Fruit fly (Drosophila melanogaster) whole organism, prepupa: ENCODE measurements around the gene CG4218.

ENCODE experiments used
- Blimp-1 ChIP-seq: fragments of 200-800 bp; sonication (Bioruptor generic); optimal IDR thresholded peaks from 3 replicates; lab custom pipeline; 2017; ENCODE audit warnings: missing biosample characterization, missing genetic modification characterization, mild to moderate bottlenecking, moderate library complexity, missing genetic modification reagents
- CG10669 ChIP-seq: fragments of 200-800 bp; sonication (Bioruptor generic); optimal IDR thresholded peaks from 3 replicates; lab custom pipeline; 2018; ENCODE audit warnings: missing biosample characterization, mild to moderate bottlenecking, missing genetic modification characterization, moderate library complexity
- CG11294 ChIP-seq: fragments of 200-800 bp; sonication (Bioruptor generic); IDR thresholded peaks from 2 replicates; pipeline ENCODE4 v1.3.6; 2022; ENCODE audit warnings: missing biosample characterization, missing genetic modification characterization
- CG11762 ChIP-seq: fragments of 200-800 bp; sonication (Bioruptor generic); optimal IDR thresholded peaks from 3 replicates; lab custom pipeline; 2016; ENCODE audit warnings: missing biosample characterization, missing genetic modification characterization; ENCODE audit not compliant: insufficient read depth
- CG15336 ChIP-seq: fragments of 200-800 bp; sonication (Bioruptor generic); IDR thresholded peaks from 2 replicates; pipeline ENCODE4 v1.3.6; 2022; ENCODE audit warnings: missing biosample characterization, missing genetic modification characterization
- CG3032 ChIP-seq: fragments of 200-800 bp; optimal IDR thresholded peaks from 2 replicates; lab custom pipeline; 2019; ENCODE audit warnings: missing biosample characterization, mild to moderate bottlenecking, missing genetic modification characterization, moderate library complexity
- CG31627 ChIP-seq: fragments of 200-800 bp; sonication (Bioruptor generic); optimal IDR thresholded peaks from 3 replicates; lab custom pipeline; 2016; ENCODE audit warnings: missing biosample characterization, missing genetic modification characterization
- CG3919 ChIP-seq: fragments of 200-800 bp; sonication (Bioruptor generic); optimal IDR thresholded peaks from 3 replicates; lab custom pipeline; 2016; ENCODE audit warnings: missing biosample characterization, missing genetic modification characterization
- CG6163 ChIP-seq: fragments of 200-800 bp; sonication (Bioruptor generic); IDR thresholded peaks from 3 replicates; pipeline ENCODE4 v1.3.6; 2022; ENCODE audit warnings: missing biosample characterization, missing genetic modification characterization
- CG6276 ChIP-seq: fragments of 200-800 bp; sonication (Bioruptor generic); optimal IDR thresholded peaks from 2 replicates; lab custom pipeline; 2017; ENCODE audit warnings: missing biosample characterization, mild to moderate bottlenecking, missing genetic modification characterization
- CG7368 ChIP-seq: fragments of 200-800 bp; sonication (Bioruptor generic); optimal IDR thresholded peaks from 3 replicates; lab custom pipeline; 2016; ENCODE audit warnings: missing biosample characterization, missing genetic modification characterization
- CG8119 ChIP-seq: fragments of 200-800 bp; sonication (Bioruptor generic); IDR thresholded peaks from 3 replicates; pipeline ENCODE4 v1.3.6; 2022; ENCODE audit warnings: missing biosample characterization, missing genetic modification characterization
- CG8319 ChIP-seq: fragments of 200-800 bp; sonication (Bioruptor generic); optimal IDR thresholded peaks from 3 replicates; lab custom pipeline; 2016; ENCODE audit warnings: missing biosample characterization, missing genetic modification characterization
- CG8632 ChIP-seq: fragments of 200-800 bp; sonication (Bioruptor generic); optimal IDR thresholded peaks from 3 replicates; lab custom pipeline; 2016; ENCODE audit warnings: missing biosample characterization, missing genetic modification characterization
- CG9139 ChIP-seq: fragments of 200-800 bp; sonication (Bioruptor generic); optimal IDR thresholded peaks from 3 replicates; lab custom pipeline; 2017; ENCODE audit warnings: missing biosample characterization, mild to moderate bottlenecking, missing genetic modification characterization
- Gug ChIP-seq: fragments of 200-800 bp; sonication (Bioruptor generic); IDR thresholded peaks from 2 replicates; pipeline ENCODE4 v1.3.6; 2022; ENCODE audit warnings: missing biosample characterization, missing genetic modification characterization
- Hr38 ChIP-seq: sonication (Bioruptor generic); optimal IDR thresholded peaks from 2 replicates; lab custom pipeline; 2016; ENCODE audit warnings: missing biosample characterization, missing genetic modification characterization
- Hr39 ChIP-seq: fragments of 200-800 bp; sonication (Bioruptor generic); optimal IDR thresholded peaks from 2 replicates; lab custom pipeline; 2016; ENCODE audit warnings: missing biosample characterization, missing genetic modification characterization
- Hr4 ChIP-seq: fragments of 200-800 bp; sonication (Bioruptor generic); optimal IDR thresholded peaks from 3 replicates; lab custom pipeline; 2016; ENCODE audit warnings: missing biosample characterization, missing genetic modification characterization
- Lpt ChIP-seq: fragments of 200-800 bp; sonication (Bioruptor generic); optimal IDR thresholded peaks from 3 replicates; lab custom pipeline; 2016; ENCODE audit warnings: missing biosample characterization, missing genetic modification characterization
- Met ChIP-seq: fragments of 200-800 bp; sonication (Bioruptor generic); optimal IDR thresholded peaks from 3 replicates; lab custom pipeline; 2016; ENCODE audit warnings: missing biosample characterization, missing genetic modification characterization
- OdsH ChIP-seq: fragments of 200-800 bp; sonication (Bioruptor generic); optimal IDR thresholded peaks from 3 replicates; lab custom pipeline; 2016; ENCODE audit warnings: missing biosample characterization, missing genetic modification characterization
- Smox ChIP-seq: fragments of 200-800 bp; sonication (Bioruptor generic); optimal IDR thresholded peaks from 3 replicates; lab custom pipeline; 2016; ENCODE audit warnings: missing biosample characterization, missing genetic modification characterization
- Sox102F ChIP-seq: fragments of 200-800 bp; sonication (Bioruptor generic); optimal IDR thresholded peaks from 2 replicates; lab custom pipeline; 2016; ENCODE audit warnings: missing biosample characterization, mild to moderate bottlenecking, missing genetic modification characterization
- Sox14 ChIP-seq: fragments of 200-800 bp; sonication (Bioruptor generic); optimal IDR thresholded peaks from 3 replicates; lab custom pipeline; 2016; ENCODE audit warnings: missing biosample characterization, missing genetic modification characterization
- Sox15 ChIP-seq: fragments of 200-800 bp; sonication (Bioruptor generic); optimal IDR thresholded peaks from 3 replicates; lab custom pipeline; 2016; ENCODE audit warnings: missing biosample characterization, missing genetic modification characterization
- acj6 ChIP-seq: fragments of 200-800 bp; sonication (Bioruptor generic); optimal IDR thresholded peaks from 3 replicates; lab custom pipeline; 2016; ENCODE audit warnings: missing biosample characterization, missing genetic modification characterization
- cyc ChIP-seq: fragments of 200-800 bp; sonication (Bioruptor generic); optimal IDR thresholded peaks from 3 replicates; lab custom pipeline; 2016; ENCODE audit warnings: missing biosample characterization, missing genetic modification characterization
- dac ChIP-seq: fragments of 200-800 bp; sonication (Bioruptor generic); optimal IDR thresholded peaks from 2 replicates; lab custom pipeline; 2017; ENCODE audit warnings: missing biosample characterization, mild to moderate bottlenecking, missing genetic modification characterization
- dsx ChIP-seq: fragments of 200-800 bp; optimal IDR thresholded peaks from 3 replicates; lab custom pipeline; 2019; ENCODE audit warnings: missing biosample characterization, mild to moderate bottlenecking, missing genetic modification characterization, moderate library complexity; ENCODE audit not compliant: poor library complexity, severe bottlenecking
- esn ChIP-seq: fragments of 200-800 bp; sonication (Bioruptor generic); optimal IDR thresholded peaks from 2 replicates; lab custom pipeline; 2016; ENCODE audit warnings: missing biosample characterization, mild to moderate bottlenecking, missing genetic modification characterization, moderate library complexity
- fd85E ChIP-seq: fragments of 200-800 bp; sonication (Bioruptor generic); optimal IDR thresholded peaks from 3 replicates; lab custom pipeline; 2016; ENCODE audit warnings: missing biosample characterization, missing genetic modification characterization
- fkh ChIP-seq: fragments of 200-800 bp; sonication (Bioruptor generic); optimal IDR thresholded peaks from 3 replicates; lab custom pipeline; 2017; ENCODE audit warnings: missing biosample characterization, mild to moderate bottlenecking, missing genetic modification characterization, moderate library complexity
- lz ChIP-seq: fragments of 200-800 bp; sonication (Bioruptor generic); optimal IDR thresholded peaks from 3 replicates; lab custom pipeline; 2016; ENCODE audit warnings: missing biosample characterization, missing genetic modification characterization
- net ChIP-seq: fragments of 200-800 bp; sonication (Bioruptor generic); optimal IDR thresholded peaks from 3 replicates; lab custom pipeline; 2016; ENCODE audit warnings: missing biosample characterization, missing genetic modification characterization
- pdm3 ChIP-seq: fragments of 200-800 bp; sonication (Bioruptor generic); optimal IDR thresholded peaks from 3 replicates; lab custom pipeline; 2016; ENCODE audit warnings: missing biosample characterization, missing genetic modification characterization
- spab ChIP-seq: fragments of 200-800 bp; sonication (Bioruptor generic); optimal IDR thresholded peaks from 2 replicates; lab custom pipeline; 2017; ENCODE audit warnings: missing biosample characterization, mild to moderate bottlenecking, missing genetic modification characterization, missing genetic modification reagents
- ss ChIP-seq, 2 experiments: fragments of 200-800 bp; sonication (Bioruptor generic); optimal IDR thresholded peaks; 2 replicates in 1 of 2; 3 replicates in 1 of 2; lab custom pipeline; 2017 to 2018; ENCODE audit warnings: mild to moderate bottlenecking in 2 of 2, missing biosample characterization in 2 of 2, missing genetic modification characterization in 2 of 2, moderate library complexity in 1 of 2
- svp ChIP-seq: fragments of 200-800 bp; sonication (Bioruptor generic); peaks from one replicate; lab custom pipeline; 2016; ENCODE audit warnings: missing biosample characterization, missing genetic modification characterization

CG4218 gene

DNA sequence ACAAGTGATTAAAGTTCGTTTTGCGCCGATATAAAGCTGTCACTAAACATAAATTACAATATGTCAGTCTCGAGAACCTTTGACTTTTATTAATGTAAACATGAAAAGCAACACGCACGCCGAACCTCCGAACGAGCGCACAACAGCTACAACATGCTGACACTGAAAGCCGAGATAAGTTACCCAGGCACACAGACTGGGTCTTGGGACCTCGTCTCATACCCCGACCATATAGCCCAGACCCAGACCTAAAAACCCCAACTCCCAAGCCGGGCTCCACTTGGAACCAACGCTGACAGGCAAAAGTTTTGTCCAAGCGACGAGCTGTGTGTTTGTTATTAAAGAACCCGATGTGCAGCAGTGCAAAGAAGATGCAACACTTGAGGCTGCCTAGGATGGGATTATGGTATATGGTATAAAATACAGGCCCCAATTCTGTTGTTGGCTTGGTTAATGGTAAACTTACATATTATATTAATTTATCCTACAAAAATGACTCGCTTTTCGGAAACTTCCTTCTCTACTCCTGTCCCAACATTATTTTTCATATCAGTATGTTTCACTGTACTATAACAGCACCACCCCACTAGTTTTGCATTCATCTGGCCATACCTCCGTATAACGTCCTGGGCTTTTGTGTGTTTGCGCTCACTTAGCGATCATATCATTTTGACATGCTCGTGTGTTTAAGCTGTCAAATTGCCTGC lies 19.8 kb downstream of the CG4218 start (continued):
- TF ChIP-seq dsx (GFP tag; lab: Kevin White, UChicago) (peak; percentile 39), esn (GFP tag; lab: Kevin White, UChicago) (no peak), CG3032 (peak; percentile 44), cyc (GFP tag; lab: Kevin White, UChicago) (no peak), CG31627 (no peak), Lpt (GFP tag; lab: Kevin White, UChicago) (peak; percentile 26), CG8319 (GFP tag; lab: Kevin White, UChicago) (no peak), lz (GFP tag; lab: Kevin White, UChicago) (no peak), CG11762 (GFP tag; lab: Kevin White, UChicago) (no peak), CG8119 (GFP tag; lab: Robert Waterston, UW) (peak; percentile 60; the same call in 1 of the 3 replicates), dac (GFP tag; lab: Kevin White, UChicago) (peak; percentile 29), Sox15 (GFP tag; lab: Kevin White, UChicago) (no peak), Sox102F (GFP tag; lab: Kevin White, UChicago) (no peak), Met (GFP tag; lab: Kevin White, UChicago) (no peak), CG15336 (GFP tag; lab: Robert Waterston, UW) (peak; percentile 60), Sox14 (GFP tag; lab: Kevin White, UChicago) (peak; percentile 55), ss (GFP tag; optimal IDR thresholded peaks at IDR 0.05; lab: Kevin White, UChicago) (peak; percentile 20 to 81), CG6276 (GFP tag; lab: Kevin White, UChicago) (no peak), acj6 (peak; percentile 56), OdsH (GFP tag; lab: Kevin White, UChicago) (peak; percentile 66), CG11294 (0 out of 2 replicates have a peak, but pooled peaks have one; percentile 15), spab (GFP tag; lab: Kevin White, UChicago) (peak; percentile 42), CG8632 (GFP tag; lab: Kevin White, UChicago) (no peak), Gug (GFP tag; lab: Robert Waterston, UW) (0 out of 2 replicates have a peak, but pooled peaks have one; percentile 15), CG7368 (no peak), fkh (GFP tag; lab: Kevin White, UChicago) (no peak), Hr38 (GFP tag; lab: Kevin White, UChicago) (no peak), pdm3 (peak; percentile 44), CG3919 (GFP tag; lab: Kevin White, UChicago) (peak; percentile 59), fd85E (GFP tag; lab: Kevin White, UChicago) (no peak), Hr39 (GFP tag; lab: Kevin White, UChicago) (no peak), svp (GFP tag; lab: Kevin White, UChicago) (peak; percentile 75), net (GFP tag; lab: Kevin White, UChicago) (no peak), Smox (GFP tag; lab: Kevin White, UChicago) (no peak), CG9139 (GFP tag; lab: Kevin White, UChicago) (no peak), Hr4 (GFP tag; lab: Kevin White, UChicago) (peak; percentile 63), Blimp-1 (no peak), CG10669 (GFP tag; lab: Kevin White, UChicago) (peak; percentile 11)

DNA sequence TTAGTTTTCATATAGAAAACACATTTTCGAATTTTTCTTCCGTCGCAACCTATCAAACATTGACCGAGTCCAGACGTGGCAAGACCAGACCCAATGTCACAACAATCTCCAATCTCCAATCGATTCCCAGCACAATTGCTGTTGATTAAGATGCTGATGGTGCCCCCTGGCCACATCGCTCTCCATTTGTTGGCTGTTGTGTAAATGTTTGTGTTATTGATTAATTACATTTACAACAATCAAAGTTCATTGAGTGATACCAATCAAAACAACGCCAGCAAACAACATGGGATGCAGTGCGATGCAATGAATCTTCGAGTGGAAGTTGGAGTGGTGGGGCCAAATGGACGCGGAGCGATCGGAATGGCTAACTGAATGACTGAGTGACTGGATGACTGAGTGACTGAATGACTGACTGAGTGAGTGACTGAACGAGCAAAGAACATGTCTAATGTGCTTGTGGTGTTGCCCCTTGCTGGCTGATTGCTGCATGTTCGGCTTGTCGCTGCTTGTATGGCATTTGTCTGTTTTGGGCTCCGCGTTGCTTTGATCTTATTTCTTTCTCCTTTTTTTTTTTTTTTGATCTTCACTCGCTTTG lies 21.6 kb downstream of the CG4218 start:
- TF ChIP-seq CG8119 (GFP tag; lab: Robert Waterston, UW) (peak; percentile 26; the same call in 1 of the 3 replicates), svp (GFP tag; lab: Kevin White, UChicago) (peak; percentile 89), CG6163 (GFP tag; lab: Robert Waterston, UW) (0 out of 3 replicates have a peak, but pooled peaks have one; percentile 17), Hr4 (GFP tag; lab: Kevin White, UChicago) (no peak)
